Fruit fly (Drosophila melanogaster): ENCODE data around the gene Ktl.

Ktl gene

DNA sequence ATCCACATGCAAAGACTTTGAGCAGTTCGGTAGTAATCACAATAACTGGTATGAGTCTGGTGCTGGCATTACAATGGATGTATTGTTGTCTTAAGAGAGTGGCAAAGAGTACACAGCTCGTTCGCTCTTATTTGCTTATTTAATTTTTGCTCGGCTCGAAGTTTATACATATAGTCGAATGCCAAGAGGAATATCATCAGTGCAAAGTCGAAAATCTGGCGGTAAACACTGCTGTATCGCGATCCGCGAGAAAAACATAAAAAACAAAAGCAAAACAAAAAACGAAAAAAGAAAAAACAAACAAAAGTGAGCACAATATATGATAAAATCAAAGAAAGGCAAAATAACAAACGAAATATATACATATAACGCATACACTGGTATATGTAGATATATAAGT is 17.0 kb upstream of the Ktl start, which contains the start of gene hdly (continued):
- TF ChIP-seq eve (GFP tag; optimal IDR thresholded peaks at IDR 0.05) (peak in 1 of 2 experiments; percentile 44), HLHmδ (GFP tag; optimal IDR thresholded peaks at IDR 0.05) (no peak), sens (GFP tag) (peak; percentile 45), CG10654 (GFP tag; optimal IDR thresholded peaks at IDR 0.05) (no peak), Rfx (GFP tag; IDR thresholded peaks at IDR 0.05) (peak; percentile 36; the same call in 1 of the 2 replicates), Ets97D (GFP tag; optimal IDR thresholded peaks at IDR 0.05) (no peak), aop (GFP tag; IDR thresholded peaks at IDR 0.05) (no peak), CG8765 (GFP tag; IDR thresholded peaks at IDR 0.05) (no peak), vnd (GFP tag; IDR thresholded peaks at IDR 0.05; ENCODE audit: partially characterized antibody) (no peak), Scr (GFP tag; IDR thresholded peaks at IDR 0.05; ENCODE audit: partially characterized antibody) (no peak), ind (GFP tag; optimal IDR thresholded peaks at IDR 0.05) (no peak), CG14710 (tag; optimal IDR thresholded peaks at IDR 0.05) (no peak), CG1529 (GFP tag; optimal IDR thresholded peaks at IDR 0.05) (no peak), Pdp1 (GFP tag; optimal IDR thresholded peaks at IDR 0.05) (no peak), bab2 (GFP tag; optimal IDR thresholded peaks at IDR 0.05) (no peak), Sox102F (GFP tag; optimal IDR thresholded peaks at IDR 0.05) (no peak), HmgD (GFP tag; optimal IDR thresholded peaks at IDR 0.05) (no peak), nerfin-1 (tag; optimal IDR thresholded peaks at IDR 0.05) (no peak), CG17568 (GFP tag; optimal IDR thresholded peaks at IDR 0.05) (peak; percentile 45), hth (optimal IDR thresholded peaks at IDR 0.05) (no peak), CG1647 (GFP tag; optimal IDR thresholded peaks at IDR 0.05) (no peak), CG4404 (GFP tag; IDR thresholded peaks at IDR 0.05) (no peak), fd96Cb (tag; optimal IDR thresholded peaks at IDR 0.05) (no peak), CG10366 (GFP tag; IDR thresholded peaks at IDR 0.05) (no peak; the same call in 1 of the 2 replicates), Sin3A (optimal IDR thresholded peaks at IDR 0.05) (no peak), CG11398 (GFP tag; optimal IDR thresholded peaks at IDR 0.05) (no peak), pita (GFP tag; optimal IDR thresholded peaks at IDR 0.05) (no peak), CG14667 (GFP tag; IDR thresholded peaks at IDR 0.05) (no peak), CG17328 (GFP tag; IDR thresholded peaks at IDR 0.05) (no peak), bbx (GFP tag; IDR thresholded peaks at IDR 0.05; ENCODE audit: partially characterized antibody) (no peak), Awh (GFP tag; IDR thresholded peaks at IDR 0.05) (0 out of 2 replicates have a peak, but pooled peaks have one; percentile 35), schlank (tag; optimal IDR thresholded peaks at IDR 0.05) (peak; percentile 27), Lpt (GFP tag; optimal IDR thresholded peaks at IDR 0.05) (no peak), Hand (GFP tag; optimal IDR thresholded peaks at IDR 0.05) (no peak), BtbVII (GFP tag; optimal IDR thresholded peaks at IDR 0.05) (peak; percentile 59), CG4360 (GFP tag; IDR thresholded peaks at IDR 0.05) (no peak), CG7357 (GFP tag; IDR thresholded peaks at IDR 0.05) (no peak), pb (GFP tag; optimal IDR thresholded peaks at IDR 0.05) (no peak), stwl (tag; optimal IDR thresholded peaks at IDR 0.05) (no peak), BEAF-32 (GFP tag; optimal IDR thresholded peaks at IDR 0.05) (no peak), vvl (GFP tag; IDR thresholded peaks at IDR 0.05) (no peak; the same call in 1 of the 2 replicates), Xrp1 (GFP tag; IDR thresholded peaks at IDR 0.05) (no peak), CG1832 (GFP tag; optimal IDR thresholded peaks at IDR 0.05) (no peak), CG12219 (GFP tag; optimal IDR thresholded peaks at IDR 0.05) (no peak), CG10979 (tag; optimal IDR thresholded peaks at IDR 0.05) (no peak), CG4707 (GFP tag; optimal IDR thresholded peaks at IDR 0.05) (no peak), CG34422 (GFP tag; IDR thresholded peaks at IDR 0.05) (no peak; the same call in 2 of the 3 replicates), sd (tag; optimal IDR thresholded peaks at IDR 0.05) (peak; percentile 47), Myb (GFP tag; optimal IDR thresholded peaks at IDR 0.05) (no peak), ewg (GFP tag; optimal IDR thresholded peaks at IDR 0.05) (no peak), crol (GFP tag; IDR thresholded peaks at IDR 0.05) (no peak), ems (GFP tag; optimal IDR thresholded peaks at IDR 0.05) (no peak)
